Worm (Caenorhabditis elegans) whole organism, midembryonic: ENCODE measurements around the gene T02G5.3.

Experiments used
- T22C8.4 ChIP-seq: fragments of 200-800 bp; sonication (Bioruptor generic); IDR thresholded peaks from 2 replicates; pipeline ENCODE4 v1.3.6; 2022; ENCODE audit warnings: missing genetic modification characterization, missing compliant biosample characterization
- cog-1 ChIP-seq: sonication (generic microtip); optimal IDR thresholded peaks from 2 replicates; lab custom pipeline; 2016; ENCODE audit warnings: missing genetic modification characterization, missing compliant biosample characterization
- flt-1 ChIP-seq: fragments of 200-800 bp; sonication (Bioruptor generic); IDR thresholded peaks from 2 replicates; pipeline ENCODE4 v1.3.6; 2022; ENCODE audit warnings: missing genetic modification characterization, missing compliant biosample characterization
- klf-2 ChIP-seq: fragments of 200-800 bp; sonication (Bioruptor generic); conservative IDR thresholded peaks from 2 replicates; pipeline ENCODE4 v1.3.6; 2022; ENCODE audit warnings: missing genetic modification reagents, missing genetic modification characterization, missing compliant biosample characterization
- med-1 ChIP-seq: sonication (generic microtip); optimal IDR thresholded peaks from 2 replicates; lab custom pipeline; 2017; ENCODE audit warnings: missing genetic modification characterization, mild to moderate bottlenecking, missing compliant biosample characterization, antibody characterized with exemption, missing genetic modification reagents; ENCODE audit not compliant: insufficient read depth
- tab-1 ChIP-seq: fragments of 200-800 bp; sonication (Bioruptor generic); IDR thresholded peaks from 2 replicates; pipeline ENCODE4 v1.3.6; 2022; ENCODE audit warnings: missing genetic modification characterization, missing compliant biosample characterization
- ztf-23 ChIP-seq: fragments of 200-800 bp; sonication (Bioruptor generic); IDR thresholded peaks from 2 replicates; pipeline ENCODE4 v1.3.6; 2022; ENCODE audit warnings: missing genetic modification reagents, missing genetic modification characterization, missing compliant biosample characterization
- ztf-29 ChIP-seq: fragments of 200-800 bp; sonication (Bioruptor generic); IDR thresholded peaks from 2 replicates; pipeline ENCODE4 v1.3.6; 2022; ENCODE audit warnings: missing genetic modification reagents, missing genetic modification characterization, missing compliant biosample characterization

- TF ChIP-seq flt-1 (GFP tag; lab: Robert Waterston, UW) (no peak), klf-2 (no peak), tab-1 (GFP tag; lab: Robert Waterston, UW) (no peak), ztf-23 (GFP tag; lab: Robert Waterston, UW) (no peak), med-1 (GFP tag; lab: Kevin White, UChicago) (no peak), cog-1 (tag; lab: Kevin White, UChicago) (no peak), T22C8.4 (GFP tag; lab: Robert Waterston, UW) (no peak), ztf-29 (GFP tag; lab: Robert Waterston, UW) (no peak)
Observed at ce11 chrII:7050021-7050722, 43.0 kb upstream of the T02G5.3 start, which contains the start of the genes tcer-1 and ZK1127.5.
